Worm (Caenorhabditis elegans): Measurements from ENCODE around the gene ceh-13.

Gene ceh-13

DNA sequence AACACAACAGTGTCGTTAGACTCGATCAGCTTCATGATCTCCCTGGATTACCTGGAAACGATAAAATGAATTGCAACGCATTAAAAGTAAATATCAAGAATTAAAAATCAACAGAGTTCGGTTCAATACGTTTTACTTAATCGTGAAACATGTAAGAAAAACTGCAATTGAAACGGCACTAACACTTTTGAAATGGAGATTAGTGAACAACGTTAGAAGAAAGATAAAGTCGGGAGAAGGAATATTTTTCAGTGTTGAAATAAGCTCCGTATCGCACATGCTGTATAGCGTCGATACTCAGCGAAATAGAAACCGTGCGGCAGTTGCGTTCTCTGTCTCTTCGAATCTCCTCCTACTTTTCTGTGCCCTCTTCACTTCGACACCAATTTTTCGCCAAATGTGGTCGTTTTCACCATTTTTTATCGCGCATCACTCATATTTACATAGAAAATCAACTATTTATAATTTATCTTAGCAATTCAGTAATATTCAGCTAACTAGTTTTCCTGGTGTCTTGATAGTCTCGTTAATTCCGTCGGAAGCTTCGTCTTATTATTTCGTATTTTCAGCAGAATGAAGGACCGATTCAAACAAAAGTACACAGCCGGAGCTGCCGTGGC, 17.4 kb downstream of the ceh-13 start, which contains the start of the genes rpl-9 and lpd-7:
rpl-9 (minus strand) TSS at position 51 of the 620 bp plus-strand sequence.
lpd-7 (plus strand) TSS at position 570 of the 620 bp plus-strand sequence.
- TF ChIP-seq tbx-11 (GFP tag; IDR thresholded peaks at IDR 0.05), result no peak
- no peak for TF ChIP-seq hmg-4 (GFP tag; optimal IDR thresholded peaks at IDR 0.05)
- TF ChIP-seq ceh-36 (tag; optimal IDR thresholded peaks at IDR 0.05), result no peak
- TF ChIP-seq aly-1 (tag; optimal IDR thresholded peaks at IDR 0.05), result no peak
- TF ChIP-seq B0310.2 (tag; optimal IDR thresholded peaks at IDR 0.05), result no peak
- TF ChIP-seq flt-1 (GFP tag; IDR thresholded peaks at IDR 0.05), result no peak
- no peak for TF ChIP-seq sea-1 (GFP tag; conservative IDR thresholded peaks at IDR 0.05)
- TF ChIP-seq F13C5.2 (tag; optimal IDR thresholded peaks at IDR 0.05), result peak; percentile 71

DNA sequence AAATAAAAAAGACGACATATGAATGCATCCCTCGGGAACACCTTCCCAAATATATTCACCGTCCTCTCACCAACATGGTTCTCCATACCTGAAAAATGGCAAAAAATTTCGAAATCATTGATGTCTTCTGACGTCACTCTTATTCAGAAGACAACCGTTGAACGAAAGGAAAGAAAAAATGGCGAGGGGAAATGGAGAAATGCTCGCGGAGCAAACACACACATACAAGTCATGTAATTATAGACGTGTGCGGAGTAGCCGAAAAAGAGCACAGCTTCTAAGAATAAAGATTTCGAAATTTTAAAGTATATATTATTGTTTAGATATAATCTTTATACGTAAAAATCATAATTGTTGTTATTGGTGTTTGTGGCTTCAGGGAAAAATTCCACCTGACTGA, 23.9 kb downstream of the ceh-13 start, which contains the start of gene mfsd-6:
mfsd-6 (minus strand) TSS at position 88 of the 400 bp plus-strand sequence.
- TF ChIP-seq tbx-37 (GFP tag; conservative IDR thresholded peaks at IDR 0.05) (no peak), aly-1 (tag; optimal IDR thresholded peaks at IDR 0.05) (no peak), ets-7 (tag; optimal IDR thresholded peaks at IDR 0.05) (no peak), ceh-36 (tag; optimal IDR thresholded peaks at IDR 0.05) (no peak), pes-1 (GFP tag; IDR thresholded peaks at IDR 0.05) (no peak), F13C5.2 (tag; optimal IDR thresholded peaks at IDR 0.05) (no peak), hnd-1 (tag; optimal IDR thresholded peaks at IDR 0.05) (no peak), tbx-11 (GFP tag; IDR thresholded peaks at IDR 0.05) (no peak), tra-4 (tag; optimal IDR thresholded peaks at IDR 0.05) (no peak), ceh-13 (GFP tag; optimal IDR thresholded peaks at IDR 0.05) (no peak), flt-1 (GFP tag; IDR thresholded peaks at IDR 0.05) (no peak), hmbx-1 (tag; optimal IDR thresholded peaks at IDR 0.05) (no peak), scrt-1 (GFP tag; IDR thresholded peaks at IDR 0.05) (no peak), hmg-4 (GFP tag; optimal IDR thresholded peaks at IDR 0.05) (no peak), ama-1 (optimal IDR thresholded peaks at IDR 0.05) (no peak), B0310.2 (tag; optimal IDR thresholded peaks at IDR 0.05) (no peak)

DNA sequence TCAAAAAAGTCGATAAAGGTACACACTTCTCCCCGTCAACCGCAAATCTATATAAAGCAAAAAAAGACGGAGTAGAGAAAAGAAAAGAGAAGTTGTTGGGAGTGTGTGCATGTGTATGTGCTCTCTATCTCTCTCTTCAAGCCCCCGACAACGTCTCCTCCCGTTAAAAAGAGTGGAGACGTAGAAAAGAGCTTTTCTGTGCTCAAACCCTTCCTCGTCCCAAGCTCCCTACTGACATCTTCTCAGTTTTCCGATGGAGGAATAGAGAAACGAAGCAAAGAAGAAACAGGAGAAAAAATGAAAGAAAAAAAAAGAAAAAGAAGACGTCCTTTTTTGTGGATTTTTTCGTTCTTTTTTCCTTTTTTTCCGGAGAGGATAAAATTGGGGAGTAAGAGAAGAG, 25.1 kb downstream of the ceh-13 start:
- TF ChIP-seq hnd-1 (tag; optimal IDR thresholded peaks at IDR 0.05) (no peak), ceh-13 (GFP tag; optimal IDR thresholded peaks at IDR 0.05) (no peak), sea-1 (GFP tag; conservative IDR thresholded peaks at IDR 0.05) (no peak), ceh-36 (tag; optimal IDR thresholded peaks at IDR 0.05) (no peak), hmg-4 (GFP tag; optimal IDR thresholded peaks at IDR 0.05) (no peak), hmbx-1 (tag; optimal IDR thresholded peaks at IDR 0.05) (no peak), aly-1 (tag; optimal IDR thresholded peaks at IDR 0.05) (no peak), flt-1 (GFP tag; IDR thresholded peaks at IDR 0.05) (no peak), B0310.2 (tag; optimal IDR thresholded peaks at IDR 0.05) (no peak), tbx-37 (GFP tag; conservative IDR thresholded peaks at IDR 0.05) (no peak), tra-4 (tag; optimal IDR thresholded peaks at IDR 0.05) (no peak), ets-7 (tag; optimal IDR thresholded peaks at IDR 0.05) (no peak), tbx-11 (GFP tag; IDR thresholded peaks at IDR 0.05) (no peak)

DNA sequence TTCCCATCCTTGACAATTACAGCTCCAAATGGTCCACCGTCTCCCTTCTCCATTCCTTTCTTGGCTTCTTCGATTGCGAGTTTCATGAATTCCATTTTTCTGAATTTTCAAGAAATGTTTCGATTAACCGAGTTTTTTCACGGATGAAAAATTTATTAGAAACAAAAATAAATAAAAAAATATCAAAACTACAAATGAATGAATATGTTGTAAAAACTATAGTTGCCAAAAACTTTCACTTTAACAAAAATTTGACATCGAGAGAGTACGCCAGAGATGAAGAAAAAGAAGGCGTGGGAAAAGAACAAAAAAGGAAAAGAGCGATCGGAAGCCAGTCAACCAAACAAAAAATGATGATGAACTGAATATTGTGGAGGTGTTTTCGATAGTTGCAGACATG, 27.4 kb downstream of the ceh-13 start, which contains the start of gene R13A5.10:
R13A5.10 (minus strand) TSS at position 101 of the 400 bp plus-strand sequence.
- TF ChIP-seq tra-4 (tag; optimal IDR thresholded peaks at IDR 0.05), result no peak
- no peak for TF ChIP-seq tbx-37 (GFP tag; conservative IDR thresholded peaks at IDR 0.05)
- no peak for TF ChIP-seq ceh-13 (GFP tag; optimal IDR thresholded peaks at IDR 0.05)
- no peak for TF ChIP-seq pes-1 (GFP tag; IDR thresholded peaks at IDR 0.05)
- TF ChIP-seq tbx-11 (GFP tag; IDR thresholded peaks at IDR 0.05), result no peak
- no peak for TF ChIP-seq hmbx-1 (tag; optimal IDR thresholded peaks at IDR 0.05)

DNA sequence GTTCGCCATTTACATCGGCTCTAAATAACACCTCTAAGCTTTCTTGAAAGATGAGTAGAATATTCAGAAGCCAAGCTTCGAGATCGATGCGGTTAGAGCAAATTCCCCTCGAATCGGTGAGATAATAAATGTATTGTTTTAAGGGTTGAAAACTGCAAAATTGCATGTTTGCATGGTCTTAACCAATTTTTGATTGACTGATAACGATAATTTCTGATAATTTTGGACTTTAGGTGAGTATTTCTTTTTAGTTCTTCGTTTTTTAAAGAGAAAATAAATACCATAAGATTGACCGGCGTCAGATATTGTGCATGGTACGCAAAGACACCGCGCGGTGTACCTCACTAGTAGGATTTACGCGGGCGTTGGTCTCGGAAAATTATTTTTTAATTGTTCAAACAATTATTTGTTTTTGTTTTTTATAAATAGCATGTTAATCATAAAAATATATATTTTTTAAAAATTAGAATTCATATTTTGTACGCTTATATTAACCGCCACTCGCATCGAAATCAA, 28.7 kb downstream of the ceh-13 start, which contains the start of gene cup-5:
cup-5 (plus strand) TSS at position 51 of the 516 bp plus-strand sequence.
- TF ChIP-seq aly-1 (tag; optimal IDR thresholded peaks at IDR 0.05) (no peak), scrt-1 (GFP tag; IDR thresholded peaks at IDR 0.05) (no peak), ceh-36 (tag; optimal IDR thresholded peaks at IDR 0.05) (no peak)

DNA sequence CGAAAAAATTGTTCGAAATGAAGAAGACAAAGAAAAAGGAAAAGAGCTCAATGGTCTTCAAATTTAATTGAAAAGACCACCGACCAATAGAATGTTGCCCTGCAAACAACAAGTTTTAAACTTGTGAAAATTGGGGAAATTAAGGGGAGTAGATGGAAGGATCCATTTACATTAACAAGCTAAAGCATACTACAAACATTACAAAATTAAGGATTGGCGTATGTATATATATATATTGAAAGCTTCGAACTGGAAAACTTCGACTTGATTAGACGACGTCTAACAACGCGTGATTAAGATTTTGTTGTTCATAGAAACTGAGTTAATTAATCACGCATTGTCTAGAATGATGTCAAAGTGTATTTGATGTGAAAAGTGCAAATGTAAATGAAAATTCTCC, 32.8 kb downstream of the ceh-13 start, which contains the start of gene R13A5.15:
R13A5.15 (minus strand) TSS at position 101 of the 400 bp plus-strand sequence.
- TF ChIP-seq tbx-11 (GFP tag; IDR thresholded peaks at IDR 0.05) (no peak), B0310.2 (tag; optimal IDR thresholded peaks at IDR 0.05) (no peak), scrt-1 (GFP tag; IDR thresholded peaks at IDR 0.05) (no peak), hmg-4 (GFP tag; optimal IDR thresholded peaks at IDR 0.05) (no peak), ama-1 (optimal IDR thresholded peaks at IDR 0.05) (no peak), aly-1 (tag; optimal IDR thresholded peaks at IDR 0.05) (no peak), hmbx-1 (tag; optimal IDR thresholded peaks at IDR 0.05) (no peak), F13C5.2 (tag; optimal IDR thresholded peaks at IDR 0.05) (no peak), sea-1 (GFP tag; conservative IDR thresholded peaks at IDR 0.05) (no peak), flt-1 (GFP tag; IDR thresholded peaks at IDR 0.05) (no peak), pes-1 (GFP tag; IDR thresholded peaks at IDR 0.05) (no peak)

DNA sequence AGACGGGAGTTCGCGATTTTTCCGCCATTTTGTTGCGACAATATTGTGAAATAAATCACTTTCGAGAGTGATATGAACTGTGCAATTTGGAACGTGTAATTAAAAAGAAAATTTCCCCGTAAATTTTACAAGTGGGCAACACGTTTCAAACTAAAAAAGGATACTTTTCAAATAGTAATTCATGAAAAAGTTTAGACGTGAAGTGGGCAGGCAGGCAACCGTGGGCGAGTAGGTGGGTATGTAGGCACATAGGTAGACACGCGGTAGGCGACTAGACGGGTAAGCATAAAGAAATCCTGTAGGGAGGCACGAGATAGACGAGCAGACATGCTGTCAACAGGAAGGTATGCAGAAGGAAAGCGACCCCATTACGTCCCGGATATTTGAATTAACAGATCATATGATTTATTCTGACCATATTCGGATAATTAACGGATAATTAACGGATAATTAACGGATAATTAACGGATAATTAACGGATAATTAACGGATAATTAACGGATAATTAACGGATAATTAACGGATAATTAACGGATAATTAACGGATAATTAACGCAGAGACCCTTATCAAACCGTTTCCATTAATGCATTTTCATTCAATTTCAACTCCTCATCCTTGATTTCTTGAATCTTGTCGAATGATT, 37.9 kb downstream of the ceh-13 start, which contains the start of gene R13A5.11:
R13A5.11 (minus strand) TSS at position 51 of the 644 bp plus-strand sequence.
- TF ChIP-seq hmbx-1 (tag; optimal IDR thresholded peaks at IDR 0.05) (no peak), hmg-4 (GFP tag; optimal IDR thresholded peaks at IDR 0.05) (no peak), pes-1 (GFP tag; IDR thresholded peaks at IDR 0.05) (no peak), tbx-37 (GFP tag; conservative IDR thresholded peaks at IDR 0.05) (no peak), hnd-1 (tag; optimal IDR thresholded peaks at IDR 0.05) (no peak), B0310.2 (tag; optimal IDR thresholded peaks at IDR 0.05) (no peak), flt-1 (GFP tag; IDR thresholded peaks at IDR 0.05) (no peak), sea-1 (GFP tag; conservative IDR thresholded peaks at IDR 0.05) (no peak), ceh-13 (GFP tag; optimal IDR thresholded peaks at IDR 0.05) (no peak), tbx-11 (GFP tag; IDR thresholded peaks at IDR 0.05) (no peak), F13C5.2 (tag; optimal IDR thresholded peaks at IDR 0.05) (no peak), ets-7 (tag; optimal IDR thresholded peaks at IDR 0.05) (no peak), ama-1 (optimal IDR thresholded peaks at IDR 0.05) (no peak)

All from whole organism, early embryonic.